Worm (Caenorhabditis elegans): ENCODE data around the gene F46B3.8.

ce11 chrV:20606617-20607016, 16.3 kb downstream of the F46B3.8 start, which contains the start of gene F46B3.23:
- TF ChIP-seq lin-13 (GFP tag; optimal IDR thresholded peaks at IDR 0.05) = no peak
- no peak for TF ChIP-seq mdl-1 (tag; optimal IDR thresholded peaks at IDR 0.05)
- no peak for TF ChIP-seq lir-3 (tag; optimal IDR thresholded peaks at IDR 0.05; ENCODE audit: poor library complexity)
- TF ChIP-seq ceh-82 (tag; optimal IDR thresholded peaks at IDR 0.05) = no peak
- no peak for TF ChIP-seq aly-2 (tag; optimal IDR thresholded peaks at IDR 0.05)
- TF ChIP-seq efl-3 (GFP tag; optimal IDR thresholded peaks at IDR 0.05) = no peak
- no peak for TF ChIP-seq nhr-11 (tag; optimal IDR thresholded peaks at IDR 0.05)
- no peak for TF ChIP-seq pqm-1 (tag; optimal IDR thresholded peaks at IDR 0.05)
- no peak for TF ChIP-seq egl-13 (tag; optimal IDR thresholded peaks at IDR 0.05)
- TF ChIP-seq nhr-20 (tag; optimal IDR thresholded peaks at IDR 0.05) = no peak
- TF ChIP-seq nhr-76 (tag; optimal IDR thresholded peaks at IDR 0.05) = no peak
- no peak for TF ChIP-seq fkh-8 (tag; optimal IDR thresholded peaks at IDR 0.05)
- TF ChIP-seq aha-1 (tag; optimal IDR thresholded peaks at IDR 0.05) = no peak
- TF ChIP-seq dpl-1 (GFP tag; optimal IDR thresholded peaks at IDR 0.05) = no peak
